Fruit fly (Drosophila melanogaster) whole organism, pupa: Measurements from ENCODE around the gene CIAPIN1.

ENCODE experiments used
- CG12605 ChIP-seq: fragments of 200-800 bp; sonication (Bioruptor generic); IDR thresholded peaks from 2 replicates; pipeline ENCODE4 v1.3.6; 2022; ENCODE audit warnings: missing biosample characterization, missing genetic modification characterization
- CG14655 ChIP-seq: fragments of 200-800 bp; sonication (Bioruptor generic); optimal IDR thresholded peaks from 3 replicates; lab custom pipeline; 2017; ENCODE audit warnings: mild to moderate bottlenecking, missing biosample characterization, missing genetic modification reagents, missing genetic modification characterization
- CG15710 ChIP-seq: fragments of 200-800 bp; sonication (Bioruptor generic); optimal IDR thresholded peaks from 2 replicates; lab custom pipeline; 2018; ENCODE audit warnings: missing biosample characterization, mild to moderate bottlenecking, missing genetic modification characterization, moderate library complexity
- CG32121 ChIP-seq: fragments of 200-800 bp; sonication (Bioruptor generic); IDR thresholded peaks from 2 replicates; pipeline ENCODE4 v1.3.6; 2022; ENCODE audit warnings: missing biosample characterization, missing genetic modification characterization
- CG34367 ChIP-seq: fragments of 200-800 bp; sonication (Bioruptor generic); optimal IDR thresholded peaks from 2 replicates; lab custom pipeline; 2018; ENCODE audit warnings: missing biosample characterization, mild to moderate bottlenecking, missing genetic modification characterization
- CG4496 ChIP-seq: fragments of 200-800 bp; sonication (Bioruptor generic); IDR thresholded peaks from 3 replicates; pipeline ENCODE4 v1.3.6; 2022; ENCODE audit warnings: missing biosample characterization, missing genetic modification characterization
- CG8159 ChIP-seq: fragments of 200-800 bp; sonication (Bioruptor generic); optimal IDR thresholded peaks from 3 replicates; lab custom pipeline; 2018; ENCODE audit warnings: missing biosample characterization, mild to moderate bottlenecking, missing genetic modification characterization, moderate library complexity
- CG8301 ChIP-seq: fragments of 200-800 bp; sonication (Bioruptor generic); optimal IDR thresholded peaks from 2 replicates; lab custom pipeline; 2018; ENCODE audit warnings: missing biosample characterization, mild to moderate bottlenecking, missing genetic modification characterization
- CG9948 ChIP-seq: fragments of 200-800 bp; sonication (Bioruptor generic); optimal IDR thresholded peaks from 2 replicates; lab custom pipeline; 2018; ENCODE audit warnings: missing biosample characterization, mild to moderate bottlenecking, missing genetic modification characterization, moderate library complexity
- D1 ChIP-seq: fragments of 200-800 bp; sonication (Bioruptor generic); optimal IDR thresholded peaks from 2 replicates; lab custom pipeline; 2018; ENCODE audit warnings: missing biosample characterization, mild to moderate bottlenecking, missing genetic modification characterization, moderate library complexity
- EcR ChIP-seq: fragments of 200-800 bp; sonication (Bioruptor generic); optimal IDR thresholded peaks from 3 replicates; lab custom pipeline; 2019; ENCODE audit warnings: missing biosample characterization, missing genetic modification characterization, mild to moderate bottlenecking, moderate library complexity, missing genetic modification reagents
- Snoo ChIP-seq: fragments of 200-800 bp; sonication (Bioruptor generic); optimal IDR thresholded peaks from 3 replicates; lab custom pipeline; 2017; ENCODE audit warnings: missing biosample characterization, mild to moderate bottlenecking, missing genetic modification characterization, inconsistent platforms

DNA sequence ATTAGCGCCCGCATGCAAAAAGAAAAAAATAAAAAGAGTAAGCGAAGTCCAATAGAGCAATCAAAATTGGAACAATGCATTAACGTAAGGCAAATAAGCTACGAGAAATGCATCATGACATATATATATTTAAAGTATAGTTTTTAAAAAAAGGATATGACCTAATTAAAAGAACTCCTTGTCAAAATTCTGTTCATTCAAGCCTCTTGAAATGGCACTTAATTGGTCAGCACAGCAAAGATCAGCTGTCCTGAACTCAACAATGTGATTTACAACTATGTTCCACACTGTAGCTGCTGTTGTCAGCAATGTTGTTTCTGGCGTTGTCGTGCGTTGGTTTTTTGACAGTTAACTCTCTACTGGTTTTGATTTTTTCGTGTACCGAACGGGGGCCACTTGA is 36.8 kb downstream of the CIAPIN1 start:
- TF ChIP-seq CG34367 (tag; lab: Kevin White, UChicago) (no peak), CG9948 (no peak), CG14655 (GFP tag; lab: Kevin White, UChicago) (no peak), EcR (GFP tag; lab: Kevin White, UChicago) (no peak), CG8301 (tag; lab: Kevin White, UChicago) (no peak), CG32121 (GFP tag; lab: Robert Waterston, UW) (no peak), Snoo (tag; lab: Kevin White, UChicago) (no peak), CG12605 (GFP tag; lab: Robert Waterston, UW) (no peak), CG8159 (tag; lab: Kevin White, UChicago) (no peak), D1 (no peak), CG4496 (GFP tag; lab: Robert Waterston, UW) (no peak), CG15710 (tag; lab: Kevin White, UChicago) (no peak)
